Fruit fly (Drosophila melanogaster): ENCODE data around the gene tal-3A.

Gene tal-3A

DNA sequence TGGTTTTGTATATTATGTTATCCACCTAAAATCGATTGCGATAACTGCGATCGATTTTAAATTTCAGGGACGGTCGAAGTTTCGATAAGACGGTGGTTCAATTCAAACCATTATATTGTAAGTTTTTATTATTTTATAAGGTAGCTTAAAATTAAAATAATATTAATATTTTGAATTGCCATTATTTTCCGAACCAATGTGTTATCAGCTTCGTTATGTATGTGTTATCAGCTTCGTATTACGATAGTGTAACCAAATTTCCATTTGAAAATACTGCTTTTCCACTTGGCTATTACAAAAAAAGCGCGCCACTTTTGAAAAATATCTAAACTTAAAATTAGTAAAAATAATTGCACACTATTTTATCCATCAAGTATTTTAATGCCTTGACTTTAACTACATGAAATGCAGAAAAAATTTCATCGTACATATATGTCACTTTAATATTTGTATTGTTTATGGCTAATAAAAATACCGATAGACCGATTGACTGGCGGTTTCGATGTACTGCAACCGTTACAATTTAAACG is 27.0 kb downstream of the tal-3A start, which contains the start of gene CG31495 (continued):
- TF ChIP-seq pzg (GFP tag; optimal IDR thresholded peaks at IDR 0.05) (peak; percentile 66), CG2120 (GFP tag; optimal IDR thresholded peaks at IDR 0.05) (peak; percentile 50), Dip3 (GFP tag; optimal IDR thresholded peaks at IDR 0.05) (peak; percentile 15), Myb (GFP tag; optimal IDR thresholded peaks at IDR 0.05) (peak; percentile 90), CG1024 (GFP tag; IDR thresholded peaks at IDR 0.05) (0 out of 2 replicates have a peak, but pooled peaks have one; percentile 3), chn (GFP tag; optimal IDR thresholded peaks at IDR 0.05) (peak; percentile 13), CG14710 (tag; optimal IDR thresholded peaks at IDR 0.05) (peak; percentile 72), Hr3 (GFP tag; optimal IDR thresholded peaks at IDR 0.05) (peak; percentile 7), bsh (GFP tag; optimal IDR thresholded peaks at IDR 0.05) (no peak), gsb-n (tag; optimal IDR thresholded peaks at IDR 0.05) (no peak), sisA (GFP tag; IDR thresholded peaks at IDR 0.05) (peak; percentile 43), Vsx1 (GFP tag; optimal IDR thresholded peaks at IDR 0.05) (peak; percentile 72), zfh1 (GFP tag; IDR thresholded peaks at IDR 0.05) (no peak), stwl (tag; optimal IDR thresholded peaks at IDR 0.05) (peak; percentile 78), MBD-R2 (GFP tag; IDR thresholded peaks at IDR 0.05) (no peak), CG13775 (GFP tag; optimal IDR thresholded peaks at IDR 0.05) (peak; percentile 24), CG17361 (GFP tag; IDR thresholded peaks at IDR 0.05) (peak; percentile 54; the same call in 2 of the 3 replicates), CG12659 (GFP tag; optimal IDR thresholded peaks at IDR 0.05) (peak; percentile 71), row (GFP tag; IDR thresholded peaks at IDR 0.05) (peak; percentile 80), Hmr (GFP tag; optimal IDR thresholded peaks at IDR 0.05) (peak; percentile 1), CkIIα-i1 (GFP tag; IDR thresholded peaks at IDR 0.05) (no peak), CG2712 (tag; optimal IDR thresholded peaks at IDR 0.05) (peak; percentile 49), CoRest (tag; optimal IDR thresholded peaks at IDR 0.05) (peak; percentile 58), Hsf (GFP tag; optimal IDR thresholded peaks at IDR 0.05) (peak; percentile 22), CG1792 (GFP tag; optimal IDR thresholded peaks at IDR 0.05) (no peak), HLH54F (GFP tag; optimal IDR thresholded peaks at IDR 0.05) (peak; percentile 11), ind (GFP tag; optimal IDR thresholded peaks at IDR 0.05) (peak; percentile 8), HmgZ (tag; optimal IDR thresholded peaks at IDR 0.05) (peak; percentile 15), CG14014 (GFP tag; IDR thresholded peaks at IDR 0.05) (no peak), CG2116 (GFP tag; optimal IDR thresholded peaks at IDR 0.05) (peak; percentile 82), CG32767 (GFP tag; IDR thresholded peaks at IDR 0.05) (no peak), Scr (GFP tag; IDR thresholded peaks at IDR 0.05; ENCODE audit: partially characterized antibody) (peak; percentile 64), tin (GFP tag; optimal IDR thresholded peaks at IDR 0.05) (peak; percentile 31), Dbx (GFP tag; IDR thresholded peaks at IDR 0.05) (0 out of 3 replicates have a peak, but pooled peaks have one; percentile 37), Dek (tag; optimal IDR thresholded peaks at IDR 0.05) (peak; percentile 25), CG13424 (tag; optimal IDR thresholded peaks at IDR 0.05) (peak; percentile 21), fd64A (GFP tag; optimal IDR thresholded peaks at IDR 0.05) (no peak), Sry-β (GFP tag; optimal IDR thresholded peaks at IDR 0.05) (peak; percentile 59), phol (tag; optimal IDR thresholded peaks at IDR 0.05) (peak; percentile 67), crp (GFP tag; optimal IDR thresholded peaks at IDR 0.05) (peak in 1 of 2 experiments; percentile 76), CG9876 (GFP tag; optimal IDR thresholded peaks at IDR 0.05) (no peak), CG34224 (GFP tag; IDR thresholded peaks at IDR 0.05; ENCODE audit: partially characterized antibody) (peak; percentile 47; the same call in 2 of the 3 replicates), en (GFP tag; optimal IDR thresholded peaks at IDR 0.05) (no peak), CG5180 (GFP tag; optimal IDR thresholded peaks at IDR 0.05) (no peak), CG18262 (tag; optimal IDR thresholded peaks at IDR 0.05) (peak; percentile 24), CG1603 (tag; optimal IDR thresholded peaks at IDR 0.05) (peak; percentile 45), Xbp1 (GFP tag; optimal IDR thresholded peaks at IDR 0.05) (peak; percentile 37), Med (GFP tag) (peak; percentile 66), CG17186 (GFP tag; optimal IDR thresholded peaks at IDR 0.05) (peak; percentile 84)

Data from whole organism, embryonic.